Fruit fly (Drosophila melanogaster) whole organism, wandering third instar larva: ENCODE data around the gene Lgr4.

Experiments
- Abd-B ChIP-seq: fragments of >200 bp; optimal IDR thresholded peaks from 2 replicates; lab custom pipeline; 2017; ENCODE audit warnings: missing biosample characterization, missing genetic modification characterization
- CG32264 ChIP-seq: fragments of 200-800 bp; sonication (Bioruptor generic); optimal IDR thresholded peaks from 2 replicates; lab custom pipeline; 2016; ENCODE audit warnings: missing biosample characterization, missing genetic modification characterization
- CG9705 ChIP-seq: fragments of 200-800 bp; sonication (Bioruptor generic); optimal IDR thresholded peaks from 2 replicates; lab custom pipeline; 2018; ENCODE audit warnings: missing biosample characterization, mild to moderate bottlenecking, missing genetic modification characterization
- CrebA ChIP-seq: fragments of 200-800 bp; sonication (Bioruptor generic); optimal IDR thresholded peaks from 2 replicates; lab custom pipeline; 2016; ENCODE audit warnings: missing biosample characterization, mild to moderate bottlenecking, missing genetic modification characterization, borderline replicate concordance
- Dfd ChIP-seq: fragments of >200 bp; optimal IDR thresholded peaks from 2 replicates; lab custom pipeline; 2017; ENCODE audit warnings: missing biosample characterization, missing genetic modification characterization
- Dif ChIP-seq: fragments of 200-275, 200-300 bp; sonication (Bioruptor generic); optimal IDR thresholded peaks from 2 replicates; lab custom pipeline; 2018; ENCODE audit warnings: missing biosample characterization, missing genetic modification characterization; ENCODE audit not compliant: partially characterized antibody
- GATAd ChIP-seq: sonication (Bioruptor generic); optimal IDR thresholded peaks from 2 replicates; lab custom pipeline; 2016; ENCODE audit warnings: missing biosample characterization, missing genetic modification characterization
- HLH106 ChIP-seq: fragments of 200-800 bp; optimal IDR thresholded peaks from 3 replicates; lab custom pipeline; 2019; ENCODE audit warnings: missing biosample characterization, mild to moderate bottlenecking, missing genetic modification characterization, moderate library complexity
- Hnf4 ChIP-seq: fragments of 200-800 bp; sonication (Bioruptor generic); optimal IDR thresholded peaks from 2 replicates; lab custom pipeline; 2016; ENCODE audit warnings: missing biosample characterization, mild to moderate bottlenecking, missing genetic modification characterization
- Hr78 ChIP-seq: fragments of >200 bp; optimal IDR thresholded peaks from 2 replicates; lab custom pipeline; 2017; ENCODE audit warnings: missing biosample characterization, missing genetic modification characterization
- Jra ChIP-seq: sonication (Bioruptor generic); optimal IDR thresholded peaks from 2 replicates; lab custom pipeline; 2016; ENCODE audit warnings: missing biosample characterization, missing genetic modification characterization
- Myc ChIP-seq: fragments of >200 bp; optimal IDR thresholded peaks from 2 replicates; lab custom pipeline; 2017
- N ChIP-seq: fragments of >200 bp; optimal IDR thresholded peaks from 2 replicates; lab custom pipeline; 2018; ENCODE audit warnings: missing biosample characterization, missing external identifiers, missing genetic modification characterization
- OdsH ChIP-seq: fragments of 200-800 bp; sonication (Bioruptor generic); optimal IDR thresholded peaks from 2 replicates; lab custom pipeline; 2016; ENCODE audit warnings: missing biosample characterization, mild to moderate bottlenecking, missing genetic modification characterization
- Rel ChIP-seq, 2 experiments: fragments of 200-800 bp; sonication (Bioruptor generic) in 1 of 2; optimal IDR thresholded peaks; 2 replicates in 1 of 2; 3 replicates in 1 of 2; lab custom pipeline; 2016 to 2019; ENCODE audit warnings: mild to moderate bottlenecking in 2 of 2, missing biosample characterization in 2 of 2, missing genetic modification characterization in 2 of 2, moderate library complexity in 1 of 2
- Sp1 ChIP-seq: fragments of 200-800 bp; sonication (Bioruptor generic); optimal IDR thresholded peaks from 3 replicates; lab custom pipeline; 2019; ENCODE audit warnings: missing biosample characterization, mild to moderate bottlenecking, missing genetic modification characterization, moderate library complexity
- Vsx2 ChIP-seq: fragments of 200-300, 225-300 bp; sonication (Bioruptor generic); optimal IDR thresholded peaks from 2 replicates; lab custom pipeline; 2018; ENCODE audit warnings: missing biosample characterization, missing genetic modification characterization; ENCODE audit not compliant: partially characterized antibody
- brk ChIP-seq: fragments of 200-800 bp; sonication (Bioruptor generic); optimal IDR thresholded peaks from 2 replicates; lab custom pipeline; 2016; ENCODE audit warnings: missing biosample characterization, mild to moderate bottlenecking, missing genetic modification characterization
- dl ChIP-seq, 2 experiments: fragments of 175-275, 200-275 bp in 1 of 2; fragments of 200-275 bp in 1 of 2; sonication (Bioruptor generic); optimal IDR thresholded peaks; lab custom pipeline; 2018; ENCODE audit warnings: mild to moderate bottlenecking in 2 of 2, missing biosample characterization in 2 of 2, missing genetic modification characterization in 2 of 2, moderate library complexity in 2 of 2; ENCODE audit not compliant: partially characterized antibody in 2 of 2, insufficient read depth in 1 of 2
- dsf ChIP-seq: sonication (Bioruptor generic); optimal IDR thresholded peaks from 2 replicates; lab custom pipeline; 2016; ENCODE audit warnings: missing biosample characterization, missing genetic modification characterization, borderline replicate concordance
- ey ChIP-seq: fragments of 200-800 bp; sonication (Bioruptor generic); optimal IDR thresholded peaks from 2 replicates; lab custom pipeline; 2016; ENCODE audit warnings: missing biosample characterization, missing genetic modification characterization
- foxo ChIP-seq, 2 experiments: fragments of 200-800 bp; sonication (Bioruptor generic); optimal IDR thresholded peaks; 2 replicates in 1 of 2; 3 replicates in 1 of 2; lab custom pipeline; 2016 to 2017; ENCODE audit warnings: missing biosample characterization in 2 of 2, missing genetic modification characterization in 2 of 2
- fru ChIP-seq: fragments of 200-800 bp; sonication (Bioruptor generic); optimal IDR thresholded peaks from 3 replicates; lab custom pipeline; 2016; ENCODE audit warnings: missing biosample characterization, mild to moderate bottlenecking, missing genetic modification characterization
- h ChIP-seq: fragments of 200-800 bp; sonication (Bioruptor generic); optimal IDR thresholded peaks from 3 replicates; lab custom pipeline; 2016; ENCODE audit warnings: missing biosample characterization, mild to moderate bottlenecking, missing genetic modification characterization
- jim ChIP-seq: fragments of 175-275, 200-325 bp; sonication (Bioruptor generic); optimal IDR thresholded peaks from 2 replicates; lab custom pipeline; 2016; ENCODE audit warnings: missing biosample characterization, mild to moderate bottlenecking, missing genetic modification characterization
- lola ChIP-seq: fragments of >200 bp; optimal IDR thresholded peaks from 2 replicates; lab custom pipeline; 2017; ENCODE audit warnings: missing biosample characterization, missing genetic modification characterization
- pan ChIP-seq: fragments of >200 bp; optimal IDR thresholded peaks from 2 replicates; lab custom pipeline; 2017
- psq ChIP-seq: fragments of 200-800 bp; sonication (Bioruptor generic); optimal IDR thresholded peaks from 3 replicates; lab custom pipeline; 2017; ENCODE audit warnings: missing biosample characterization, mild to moderate bottlenecking, missing genetic modification characterization, moderate library complexity
- rgr ChIP-seq: fragments of 200-800 bp; sonication (Bioruptor generic); optimal IDR thresholded peaks from 3 replicates; lab custom pipeline; 2016; ENCODE audit warnings: missing biosample characterization, mild to moderate bottlenecking, missing genetic modification characterization
- sage ChIP-seq: fragments of 200-800 bp; sonication (Bioruptor generic); optimal IDR thresholded peaks from 2 replicates; lab custom pipeline; 2016; ENCODE audit warnings: missing biosample characterization, mild to moderate bottlenecking, missing genetic modification characterization
- sv ChIP-seq: fragments of 200-800 bp; sonication (Bioruptor generic); optimal IDR thresholded peaks from 3 replicates; lab custom pipeline; 2016; ENCODE audit warnings: missing biosample characterization, missing genetic modification characterization
- tai ChIP-seq: sonication (Bioruptor generic); optimal IDR thresholded peaks from 2 replicates; lab custom pipeline; 2016; ENCODE audit warnings: missing biosample characterization, missing genetic modification characterization
- usp ChIP-seq: fragments of >200 bp; optimal IDR thresholded peaks from 2 replicates; lab custom pipeline; 2017; ENCODE audit warnings: missing biosample characterization, missing genetic modification characterization
- woc ChIP-seq: sonication (Bioruptor generic); optimal IDR thresholded peaks from 2 replicates; lab custom pipeline; 2016; ENCODE audit warnings: missing biosample characterization, mild to moderate bottlenecking, missing genetic modification characterization

The Lgr4 gene

dm6 chrX:13227505-13228207, 38.7 kb upstream of the Lgr4 start:
- no peak for TF ChIP-seq sage (GFP tag; lab: Kevin White, UChicago)

DNA sequence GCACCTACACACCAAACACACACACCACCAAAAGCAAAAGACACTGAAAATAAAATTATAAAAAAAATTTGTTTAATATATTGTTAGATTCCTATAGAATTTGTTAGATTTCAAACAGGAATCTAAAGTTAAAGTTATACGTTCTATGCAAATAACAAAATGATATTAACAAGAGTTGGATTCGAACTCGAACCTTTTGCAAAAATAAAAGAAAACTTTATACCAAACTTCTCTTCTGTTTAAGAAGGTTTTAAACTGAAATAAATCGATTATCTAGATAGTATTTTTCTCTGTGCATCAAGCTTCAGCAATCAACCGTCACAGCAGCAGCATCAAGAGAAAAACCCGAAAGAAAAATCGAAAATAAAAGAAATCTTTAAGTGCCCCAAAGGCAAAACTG, 37.5 kb upstream of the Lgr4 start:
- TF ChIP-seq pan (no peak), fru (GFP tag; lab: Kevin White, UChicago) (peak; percentile 4), h (GFP tag; lab: Kevin White, UChicago) (peak; percentile 14), woc (GFP tag; lab: Kevin White, UChicago) (no peak), foxo (GFP tag; optimal IDR thresholded peaks at IDR 0.05; lab: Kevin White, UChicago) (peak in 1 of 2 experiments; percentile 2), tai (GFP tag; lab: Kevin White, UChicago) (no peak)

DNA sequence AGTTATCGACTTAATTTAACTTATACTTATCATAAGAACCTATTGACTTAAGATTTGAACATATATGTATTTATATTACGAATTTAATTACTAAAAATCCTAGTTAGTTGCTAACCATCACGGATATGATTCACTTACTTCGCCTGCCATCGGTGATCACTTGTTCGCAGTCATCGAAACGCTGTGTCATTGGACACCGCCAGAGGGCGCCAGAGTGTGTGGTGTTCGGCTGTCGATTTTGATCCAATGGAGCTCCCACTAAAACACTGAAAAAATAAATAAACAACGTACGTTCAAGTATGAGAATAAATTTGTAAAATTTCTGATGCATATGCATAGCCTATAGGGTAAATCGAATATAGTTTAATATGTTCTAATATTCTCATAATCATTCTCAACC, 35.9 kb upstream of the Lgr4 start:
- TF ChIP-seq dsf (GFP tag; lab: Kevin White, UChicago) (no peak), OdsH (GFP tag; lab: Kevin White, UChicago) (no peak), dl (GFP tag; optimal IDR thresholded peaks at IDR 0.05; lab: Kevin White, UChicago; ENCODE audit: insufficient read depth in 1 of 2, partially characterized antibody in 2 of 2) (no peak), jim (GFP tag; lab: Kevin White, UChicago) (no peak), CG32264 (GFP tag; lab: Kevin White, UChicago) (no peak), Myc (lab: Kevin White, UChicago) (no peak), h (GFP tag; lab: Kevin White, UChicago) (no peak), pan (no peak), Rel (GFP tag; optimal IDR thresholded peaks at IDR 0.05; lab: Kevin White, UChicago) (no peak), Rel (tag; optimal IDR thresholded peaks at IDR 0.05; lab: Kevin White, UChicago) (no peak), lola (GFP tag; lab: Kevin White, UChicago) (no peak), brk (GFP tag; lab: Kevin White, UChicago) (no peak), psq (GFP tag; lab: Kevin White, UChicago) (no peak), CrebA (GFP tag; lab: Kevin White, UChicago) (no peak)

- TF ChIP-seq psq (GFP tag; lab: Kevin White, UChicago) (no peak), Hnf4 (GFP tag; lab: Kevin White, UChicago) (no peak), woc (GFP tag; lab: Kevin White, UChicago) (no peak), sage (GFP tag; lab: Kevin White, UChicago) (no peak), Abd-B (no peak), usp (GFP tag; lab: Kevin White, UChicago) (no peak), Myc (lab: Kevin White, UChicago) (no peak), Hr78 (GFP tag; lab: Kevin White, UChicago) (no peak), OdsH (GFP tag; lab: Kevin White, UChicago) (no peak), foxo (GFP tag; optimal IDR thresholded peaks at IDR 0.05; lab: Kevin White, UChicago) (no peak), Dif (GFP tag; lab: Kevin White, UChicago) (no peak), jim (GFP tag; lab: Kevin White, UChicago) (no peak), lola (GFP tag; lab: Kevin White, UChicago) (no peak), dl (GFP tag; optimal IDR thresholded peaks at IDR 0.05; lab: Kevin White, UChicago; ENCODE audit: insufficient read depth in 1 of 2, partially characterized antibody in 2 of 2) (no peak), Vsx2 (GFP tag; lab: Kevin White, UChicago) (no peak), sv (GFP tag; lab: Kevin White, UChicago) (no peak)
Observed at dm6 chrX:13221835-13222234, 32.9 kb upstream of the Lgr4 start.

DNA sequence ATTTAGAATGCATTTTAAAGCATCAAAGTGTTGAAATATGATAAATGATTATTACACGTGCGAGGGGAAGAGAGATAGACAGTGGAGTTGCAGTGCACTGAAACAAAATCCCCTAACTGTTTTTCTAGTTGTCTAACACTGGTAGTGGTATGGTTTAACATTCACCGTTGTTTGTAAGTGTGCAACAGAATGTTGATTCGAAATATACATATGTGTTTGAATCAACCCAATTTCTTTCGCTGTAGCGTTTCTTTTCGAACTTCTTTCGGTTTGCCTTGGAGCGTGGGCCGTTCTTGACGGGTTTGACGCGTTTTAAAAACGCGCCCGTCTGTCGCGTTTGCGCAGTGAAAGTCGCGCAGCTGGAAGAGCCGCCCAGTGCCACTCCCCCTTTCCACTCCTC, 32.3 kb upstream of the Lgr4 start:
- no peak for TF ChIP-seq pan
- TF ChIP-seq foxo (GFP tag; optimal IDR thresholded peaks at IDR 0.05; lab: Kevin White, UChicago) = peak in 1 of 2 experiments; percentile 41
- TF ChIP-seq GATAd (GFP tag; lab: Kevin White, UChicago) = no peak
- TF ChIP-seq OdsH (GFP tag; lab: Kevin White, UChicago) = no peak
- no peak for TF ChIP-seq dl (GFP tag; optimal IDR thresholded peaks at IDR 0.05; lab: Kevin White, UChicago; ENCODE audit: insufficient read depth in 1 of 2, partially characterized antibody in 2 of 2)
- TF ChIP-seq jim (GFP tag; lab: Kevin White, UChicago) = no peak
- TF ChIP-seq Jra (GFP tag; lab: Kevin White, UChicago) = no peak
- peak; percentile 20 for TF ChIP-seq rgr (GFP tag; lab: Kevin White, UChicago)
- TF ChIP-seq dsf (GFP tag; lab: Kevin White, UChicago) = no peak
- TF ChIP-seq h (GFP tag; lab: Kevin White, UChicago) = peak; percentile 53
- peak; percentile 14 for TF ChIP-seq Hnf4 (GFP tag; lab: Kevin White, UChicago)
- TF ChIP-seq CG32264 (GFP tag; lab: Kevin White, UChicago) = no peak
- TF ChIP-seq fru (GFP tag; lab: Kevin White, UChicago) = peak; percentile 59
- no peak for TF ChIP-seq Dfd (GFP tag; lab: Kevin White, UChicago)
- no peak for TF ChIP-seq Hr78 (GFP tag; lab: Kevin White, UChicago)
- TF ChIP-seq CG9705 (GFP tag; lab: Kevin White, UChicago) = no peak
- peak; percentile 22 for TF ChIP-seq woc (GFP tag; lab: Kevin White, UChicago)
- TF ChIP-seq Sp1 (GFP tag; lab: Kevin White, UChicago) = peak; percentile 1
- TF ChIP-seq Abd-B = no peak
- TF ChIP-seq psq (GFP tag; lab: Kevin White, UChicago) = peak; percentile 26
- TF ChIP-seq HLH106 (tag; lab: Kevin White, UChicago) = peak; percentile 36
- no peak for TF ChIP-seq N (GFP tag; lab: Kevin White, UChicago)
- TF ChIP-seq brk (GFP tag; lab: Kevin White, UChicago) = no peak
- no peak for TF ChIP-seq Dif (GFP tag; lab: Kevin White, UChicago)
- peak; percentile 39 for TF ChIP-seq ey (GFP tag; lab: Kevin White, UChicago)
- no peak for TF ChIP-seq Rel (GFP tag; optimal IDR thresholded peaks at IDR 0.05; lab: Kevin White, UChicago)
- no peak for TF ChIP-seq Rel (tag; optimal IDR thresholded peaks at IDR 0.05; lab: Kevin White, UChicago)
- TF ChIP-seq, all 38 proteins: peak for 10
